Fruit fly (Drosophila melanogaster) ovary, adult (tissue): ENCODE results near the gene Pph13.

Experiments
- CG17801 ChIP-seq: fragments of 200-800 bp; optimal IDR thresholded peaks from 2 replicates; lab custom pipeline; 2019; ENCODE audit warnings: missing biosample characterization, mild to moderate bottlenecking, missing genetic modification characterization, moderate library complexity; ENCODE audit not compliant: partially characterized antibody

The Pph13 gene

dm6 chr2L:563769-564550 lies 13.3 kb upstream of the Pph13 start, which contains the start of the genes uncNacbeta and CG2794:
Gene uncNacbeta (minus strand): TSS chr2L:563819.
Gene CG2794 (plus strand): TSS chr2L:564163.
- no peak for TF ChIP-seq CG17801

dm6 chr2L:568030-568429 lies 9.3 kb upstream of the Pph13 start, which contains the start of the genes Nle and Sf3b1:
Gene Nle (minus strand): TSS chr2L:568121.
Gene Sf3b1 (plus strand): TSS chr2L:568340.
- peak; percentile 28 for TF ChIP-seq CG17801

- TF ChIP-seq CG17801, result peak; percentile 81
These were observed 3.1 kb upstream of the Pph13 start, which contains the start of the genes Ipk2 and cold for dm6 chr2L:574226-574625. Gene Ipk2 (minus strand): TSS chr2L:574264. Gene cold (plus strand): TSS chr2L:574291.

- no peak for TF ChIP-seq CG17801
These were observed 614 bp upstream of the Pph13 start, which contains the start of gene Ptth for dm6 chr2L:576559-577184. Gene Ptth (minus strand): TSS chr2L:576896.

dm6 chr2L:585268-585667 lies 8.0 kb downstream of the Pph13 start:
- TF ChIP-seq CG17801, result no peak

- no peak for TF ChIP-seq CG17801
These were observed 14.2 kb downstream of the Pph13 start for dm6 chr2L:591511-591910.

dm6 chr2L:594048-594447 lies 16.8 kb downstream of the Pph13 start:
- TF ChIP-seq CG17801, result no peak

- no peak for TF ChIP-seq CG17801
These were observed 17.5 kb downstream of the Pph13 start, which contains the start of gene Gsc for dm6 chr2L:594635-595384. Gene Gsc (minus strand): TSS chr2L:594685.

dm6 chr2L:597771-598170 lies 20.5 kb downstream of the Pph13 start:
- no peak for TF ChIP-seq CG17801

dm6 chr2L:601848-602247 lies 24.6 kb downstream of the Pph13 start:
- no peak for TF ChIP-seq CG17801

dm6 chr2L:602439-602879 lies 25.2 kb downstream of the Pph13 start, which contains the start of gene CG13689:
Gene CG13689 (plus strand): TSS chr2L:602813.
- peak; percentile 2 for TF ChIP-seq CG17801

- TF ChIP-seq CG17801, result no peak
These were observed 26.8 kb downstream of the Pph13 start for dm6 chr2L:604060-604459.

- no peak for TF ChIP-seq CG17801
These were observed 28.9 kb downstream of the Pph13 start for dm6 chr2L:606165-606564.

- no peak for TF ChIP-seq CG17801
These were observed 29.7 kb downstream of the Pph13 start for dm6 chr2L:606952-607351.

- no peak for TF ChIP-seq CG17801
These were observed 30.9 kb downstream of the Pph13 start for dm6 chr2L:608143-608542.

- no peak for TF ChIP-seq CG17801
These were observed 32.2 kb downstream of the Pph13 start for dm6 chr2L:609497-609896.

- TF ChIP-seq CG17801, result no peak
These were observed 35.5 kb downstream of the Pph13 start for dm6 chr2L:612778-613177.
